Fruit fly (Drosophila melanogaster) whole organism, prepupa: ENCODE data around the gene Hsp67Bc.

ENCODE experiments used
- Blimp-1 ChIP-seq: fragments of 200-800 bp; sonication (Bioruptor generic); optimal IDR thresholded peaks from 3 replicates; lab custom pipeline; 2017; ENCODE audit warnings: missing biosample characterization, missing genetic modification characterization, mild to moderate bottlenecking, moderate library complexity, missing genetic modification reagents
- CG10631 ChIP-seq: fragments of 200-800 bp; sonication (Bioruptor generic); optimal IDR thresholded peaks from 2 replicates; lab custom pipeline; 2016; ENCODE audit warnings: missing biosample characterization, missing genetic modification characterization
- CG10669 ChIP-seq: fragments of 200-800 bp; sonication (Bioruptor generic); optimal IDR thresholded peaks from 3 replicates; lab custom pipeline; 2018; ENCODE audit warnings: missing biosample characterization, mild to moderate bottlenecking, missing genetic modification characterization, moderate library complexity
- CG11762 ChIP-seq: fragments of 200-800 bp; sonication (Bioruptor generic); optimal IDR thresholded peaks from 3 replicates; lab custom pipeline; 2016; ENCODE audit warnings: missing biosample characterization, missing genetic modification characterization; ENCODE audit not compliant: insufficient read depth
- CG15336 ChIP-seq: fragments of 200-800 bp; sonication (Bioruptor generic); IDR thresholded peaks from 2 replicates; pipeline ENCODE4 v1.3.6; 2022; ENCODE audit warnings: missing biosample characterization, missing genetic modification characterization
- CG1621 ChIP-seq: fragments of 200-800 bp; sonication (Bioruptor generic); optimal IDR thresholded peaks from 3 replicates; lab custom pipeline; 2018; ENCODE audit warnings: missing biosample characterization, mild to moderate bottlenecking, missing genetic modification characterization
- CG16779 ChIP-seq: fragments of 200-800 bp; sonication (Bioruptor generic); optimal IDR thresholded peaks from 3 replicates; lab custom pipeline; 2017; ENCODE audit warnings: missing biosample characterization, mild to moderate bottlenecking, missing genetic modification characterization
- CG3032 ChIP-seq: fragments of 200-800 bp; optimal IDR thresholded peaks from 2 replicates; lab custom pipeline; 2019; ENCODE audit warnings: missing biosample characterization, mild to moderate bottlenecking, missing genetic modification characterization, moderate library complexity
- CG31627 ChIP-seq: fragments of 200-800 bp; sonication (Bioruptor generic); optimal IDR thresholded peaks from 3 replicates; lab custom pipeline; 2016; ENCODE audit warnings: missing biosample characterization, missing genetic modification characterization
- CG32006 ChIP-seq: fragments of 200-800 bp; sonication (Bioruptor generic); optimal IDR thresholded peaks from 3 replicates; lab custom pipeline; 2017; ENCODE audit warnings: missing biosample characterization, mild to moderate bottlenecking, missing genetic modification characterization
- CG34406 ChIP-seq: fragments of 200-800 bp; sonication (Bioruptor generic); optimal IDR thresholded peaks from 3 replicates; lab custom pipeline; 2016; ENCODE audit warnings: missing biosample characterization, missing genetic modification characterization
- CG4318 ChIP-seq: fragments of 200-800 bp; sonication (Bioruptor generic); optimal IDR thresholded peaks from 3 replicates; lab custom pipeline; 2017; ENCODE audit warnings: missing biosample characterization, mild to moderate bottlenecking, missing genetic modification characterization
- CG6163 ChIP-seq: fragments of 200-800 bp; sonication (Bioruptor generic); IDR thresholded peaks from 3 replicates; pipeline ENCODE4 v1.3.6; 2022; ENCODE audit warnings: missing biosample characterization, missing genetic modification characterization
- CG6792 ChIP-seq: fragments of 200-800 bp; sonication (Bioruptor generic); optimal IDR thresholded peaks from 3 replicates; lab custom pipeline; 2016; ENCODE audit warnings: missing biosample characterization, missing genetic modification characterization
- CG8319 ChIP-seq: fragments of 200-800 bp; sonication (Bioruptor generic); optimal IDR thresholded peaks from 3 replicates; lab custom pipeline; 2016; ENCODE audit warnings: missing biosample characterization, missing genetic modification characterization
- CG8632 ChIP-seq: fragments of 200-800 bp; sonication (Bioruptor generic); optimal IDR thresholded peaks from 3 replicates; lab custom pipeline; 2016; ENCODE audit warnings: missing biosample characterization, missing genetic modification characterization
- CG9139 ChIP-seq: fragments of 200-800 bp; sonication (Bioruptor generic); optimal IDR thresholded peaks from 3 replicates; lab custom pipeline; 2017; ENCODE audit warnings: missing biosample characterization, mild to moderate bottlenecking, missing genetic modification characterization
- Eip78C ChIP-seq: fragments of 200-800 bp; sonication (Bioruptor generic); peaks from one replicate; lab custom pipeline; 2016; ENCODE audit warnings: missing biosample characterization, missing genetic modification characterization
- Ets21C ChIP-seq: fragments of 200-800 bp; sonication (Bioruptor generic); optimal IDR thresholded peaks from 3 replicates; lab custom pipeline; 2016; ENCODE audit warnings: missing biosample characterization, missing genetic modification characterization
- Ets96B ChIP-seq: fragments of 200-800 bp; optimal IDR thresholded peaks from 2 replicates; lab custom pipeline; 2019; ENCODE audit warnings: missing biosample characterization, mild to moderate bottlenecking, missing genetic modification characterization, moderate library complexity
- Gug ChIP-seq: fragments of 200-800 bp; sonication (Bioruptor generic); IDR thresholded peaks from 2 replicates; pipeline ENCODE4 v1.3.6; 2022; ENCODE audit warnings: missing biosample characterization, missing genetic modification characterization
- Hr39 ChIP-seq: fragments of 200-800 bp; sonication (Bioruptor generic); optimal IDR thresholded peaks from 2 replicates; lab custom pipeline; 2016; ENCODE audit warnings: missing biosample characterization, missing genetic modification characterization
- OdsH ChIP-seq: fragments of 200-800 bp; sonication (Bioruptor generic); optimal IDR thresholded peaks from 3 replicates; lab custom pipeline; 2016; ENCODE audit warnings: missing biosample characterization, missing genetic modification characterization
- Sox102F ChIP-seq: fragments of 200-800 bp; sonication (Bioruptor generic); optimal IDR thresholded peaks from 2 replicates; lab custom pipeline; 2016; ENCODE audit warnings: missing biosample characterization, mild to moderate bottlenecking, missing genetic modification characterization
- Sox14 ChIP-seq: fragments of 200-800 bp; sonication (Bioruptor generic); optimal IDR thresholded peaks from 3 replicates; lab custom pipeline; 2016; ENCODE audit warnings: missing biosample characterization, missing genetic modification characterization
- Sox15 ChIP-seq: fragments of 200-800 bp; sonication (Bioruptor generic); optimal IDR thresholded peaks from 3 replicates; lab custom pipeline; 2016; ENCODE audit warnings: missing biosample characterization, missing genetic modification characterization
- achi ChIP-seq: fragments of 200-800 bp; sonication (Bioruptor generic); optimal IDR thresholded peaks from 3 replicates; lab custom pipeline; 2016; ENCODE audit warnings: missing biosample characterization, missing genetic modification characterization
- acj6 ChIP-seq: fragments of 200-800 bp; sonication (Bioruptor generic); optimal IDR thresholded peaks from 3 replicates; lab custom pipeline; 2016; ENCODE audit warnings: missing biosample characterization, missing genetic modification characterization
- cyc ChIP-seq: fragments of 200-800 bp; sonication (Bioruptor generic); optimal IDR thresholded peaks from 3 replicates; lab custom pipeline; 2016; ENCODE audit warnings: missing biosample characterization, missing genetic modification characterization
- dsx ChIP-seq: fragments of 200-800 bp; optimal IDR thresholded peaks from 3 replicates; lab custom pipeline; 2019; ENCODE audit warnings: missing biosample characterization, mild to moderate bottlenecking, missing genetic modification characterization, moderate library complexity; ENCODE audit not compliant: poor library complexity, severe bottlenecking
- eg ChIP-seq: fragments of 200-800 bp; sonication (Bioruptor generic); IDR thresholded peaks from 3 replicates; pipeline ENCODE4 v1.3.6; 2022; ENCODE audit warnings: missing biosample characterization, missing genetic modification characterization
- esn ChIP-seq: fragments of 200-800 bp; sonication (Bioruptor generic); optimal IDR thresholded peaks from 2 replicates; lab custom pipeline; 2016; ENCODE audit warnings: missing biosample characterization, mild to moderate bottlenecking, missing genetic modification characterization, moderate library complexity
- fd59A ChIP-seq: fragments of 200-800 bp; sonication (Bioruptor generic); optimal IDR thresholded peaks from 2 replicates; lab custom pipeline; 2017; ENCODE audit warnings: missing biosample characterization, mild to moderate bottlenecking, missing genetic modification characterization, missing genetic modification reagents
- fd85E ChIP-seq: fragments of 200-800 bp; sonication (Bioruptor generic); optimal IDR thresholded peaks from 3 replicates; lab custom pipeline; 2016; ENCODE audit warnings: missing biosample characterization, missing genetic modification characterization
- fkh ChIP-seq: fragments of 200-800 bp; sonication (Bioruptor generic); optimal IDR thresholded peaks from 3 replicates; lab custom pipeline; 2017; ENCODE audit warnings: missing biosample characterization, mild to moderate bottlenecking, missing genetic modification characterization, moderate library complexity
- net ChIP-seq: fragments of 200-800 bp; sonication (Bioruptor generic); optimal IDR thresholded peaks from 3 replicates; lab custom pipeline; 2016; ENCODE audit warnings: missing biosample characterization, missing genetic modification characterization
- spab ChIP-seq: fragments of 200-800 bp; sonication (Bioruptor generic); optimal IDR thresholded peaks from 2 replicates; lab custom pipeline; 2017; ENCODE audit warnings: missing biosample characterization, mild to moderate bottlenecking, missing genetic modification characterization, missing genetic modification reagents
- ss ChIP-seq, 2 experiments: fragments of 200-800 bp; sonication (Bioruptor generic); optimal IDR thresholded peaks; 2 replicates in 1 of 2; 3 replicates in 1 of 2; lab custom pipeline; 2017 to 2018; ENCODE audit warnings: mild to moderate bottlenecking in 2 of 2, missing biosample characterization in 2 of 2, missing genetic modification characterization in 2 of 2, moderate library complexity in 1 of 2
- vri ChIP-seq: fragments of 200-800 bp; sonication (Bioruptor generic); optimal IDR thresholded peaks from 3 replicates; lab custom pipeline; 2016; ENCODE audit warnings: missing biosample characterization, mild to moderate bottlenecking, missing genetic modification characterization

The Hsp67Bc gene

dm6 chr3L:9401354-9402156 lies 29.3 kb upstream of the Hsp67Bc start:
- TF ChIP-seq CG8632: no peak
- TF ChIP-seq CG10631: no peak
- peak; percentile 44 to 72 for TF ChIP-seq ss (GFP tag; optimal IDR thresholded peaks at IDR 0.05; lab: Kevin White, UChicago)
- TF ChIP-seq achi: no peak
- peak; percentile 15 for TF ChIP-seq CG16779 (tag; lab: Kevin White, UChicago)
- TF ChIP-seq vri (GFP tag; lab: Kevin White, UChicago): peak; percentile 67
- TF ChIP-seq CG4318 (GFP tag; lab: Kevin White, UChicago): no peak
- peak; percentile 13 for TF ChIP-seq CG9139 (GFP tag; lab: Kevin White, UChicago)
- no peak for TF ChIP-seq CG34406 (GFP tag; lab: Kevin White, UChicago)
- TF ChIP-seq Ets21C (GFP tag; lab: Kevin White, UChicago): no peak
- TF ChIP-seq CG1621 (tag; lab: Kevin White, UChicago): peak; percentile 30
- peak; percentile 1 for TF ChIP-seq fkh (GFP tag; lab: Kevin White, UChicago)
- TF ChIP-seq CG6163 (GFP tag; lab: Robert Waterston, UW): peak; percentile 56; the same call in 2 of the 3 replicates

- TF ChIP-seq CG15336 (GFP tag; lab: Robert Waterston, UW) (peak; percentile 43; the same call in 1 of the 2 replicates), CG32006 (GFP tag; lab: Kevin White, UChicago) (no peak), CG6163 (GFP tag; lab: Robert Waterston, UW) (0 out of 3 replicates have a peak, but pooled peaks have one; percentile 24), CG1621 (tag; lab: Kevin White, UChicago) (peak; percentile 58), fd59A (GFP tag; lab: Kevin White, UChicago) (no peak)
Measured at dm6 chr3L:9400697-9401353, 28.5 kb upstream of the Hsp67Bc start.

- TF ChIP-seq Sox14: peak; percentile 13
- TF ChIP-seq CG8632: no peak
- TF ChIP-seq CG1621 (tag; lab: Kevin White, UChicago): peak; percentile 55
Measured at dm6 chr3L:9399855-9400254, 27.6 kb upstream of the Hsp67Bc start.

dm6 chr3L:9399013-9399750 lies 26.9 kb upstream of the Hsp67Bc start, which contains the start of gene CG4080:
TSS of gene CG4080 (minus strand) at chr3L:9399227.
- no peak for TF ChIP-seq CG4318 (GFP tag; lab: Kevin White, UChicago)
- TF ChIP-seq eg (GFP tag; lab: Robert Waterston, UW): no peak
- no peak for TF ChIP-seq CG32006 (GFP tag; lab: Kevin White, UChicago)
- peak; percentile 61 for TF ChIP-seq esn (GFP tag; lab: Kevin White, UChicago)
- TF ChIP-seq CG15336 (GFP tag; lab: Robert Waterston, UW): no peak
- no peak for TF ChIP-seq CG3032 (tag; lab: Kevin White, UChicago)
- TF ChIP-seq CG16779 (tag; lab: Kevin White, UChicago): peak; percentile 43
- no peak for TF ChIP-seq net (GFP tag; lab: Kevin White, UChicago)
- TF ChIP-seq CG11762 (GFP tag; lab: Kevin White, UChicago): no peak
- peak; percentile 26 for TF ChIP-seq CG8632
- no peak for TF ChIP-seq OdsH (GFP tag; lab: Kevin White, UChicago)
- peak; percentile 31 for TF ChIP-seq cyc
- no peak for TF ChIP-seq CG31627
- TF ChIP-seq CG6163 (GFP tag; lab: Robert Waterston, UW): no peak
- TF ChIP-seq Blimp-1 (GFP tag; lab: Kevin White, UChicago): no peak
- peak; percentile 21 for TF ChIP-seq Sox14
- TF ChIP-seq Sox15 (GFP tag; lab: Kevin White, UChicago): no peak
- no peak for TF ChIP-seq fd85E (GFP tag; lab: Kevin White, UChicago)
- peak in 1 of 2 experiments; percentile 10 for TF ChIP-seq ss (GFP tag; optimal IDR thresholded peaks at IDR 0.05; lab: Kevin White, UChicago)
- TF ChIP-seq dsx (GFP tag; lab: Kevin White, UChicago): peak; percentile 48
- TF ChIP-seq CG8319 (GFP tag; lab: Kevin White, UChicago): no peak
- TF ChIP-seq acj6 (GFP tag; lab: Kevin White, UChicago): peak; percentile 8
- no peak for TF ChIP-seq CG10669 (GFP tag; lab: Kevin White, UChicago)
- TF ChIP-seq spab: no peak
- TF ChIP-seq CG9139 (GFP tag; lab: Kevin White, UChicago): no peak
- TF ChIP-seq Sox102F (GFP tag; lab: Kevin White, UChicago): peak; percentile 64
- no peak for TF ChIP-seq Hr39 (GFP tag; lab: Kevin White, UChicago)
- TF ChIP-seq Eip78C (GFP tag; lab: Kevin White, UChicago): peak; percentile 79
- no peak for TF ChIP-seq Ets96B
- TF ChIP-seq Gug (GFP tag; lab: Robert Waterston, UW): no peak
- no peak for TF ChIP-seq Ets21C (GFP tag; lab: Kevin White, UChicago)
- TF ChIP-seq CG6792 (GFP tag; lab: Kevin White, UChicago): no peak
